Fruit fly (Drosophila melanogaster) whole organism, embryonic: Measurements from ENCODE around the gene CG5861.

Experiments
- Abd-B ChIP-seq: fragments of 200-800 bp; sonication (Bioruptor generic); optimal IDR thresholded peaks from 2 replicates; lab custom pipeline; 2018; ENCODE audit warnings: missing biosample characterization, mild to moderate bottlenecking, missing genetic modification characterization, moderate library complexity
- Adf1 ChIP-seq: fragments of 200-800 bp; sonication (Bioruptor generic); IDR thresholded peaks from 2 replicates; pipeline ENCODE4 v1.3.6; 2022; ENCODE audit warnings: missing biosample characterization, missing genetic modification characterization
- CG10565 ChIP-seq: fragments of 200-800 bp; sonication (Bioruptor generic); optimal IDR thresholded peaks from 3 replicates; lab custom pipeline; 2016; ENCODE audit warnings: missing biosample characterization, mild to moderate bottlenecking, missing genetic modification characterization
- CG12071 ChIP-seq: fragments of 200-800 bp; sonication (Bioruptor generic); optimal IDR thresholded peaks from 3 replicates; lab custom pipeline; 2018; ENCODE audit warnings: missing biosample characterization, mild to moderate bottlenecking, missing genetic modification characterization
- CG12104 ChIP-seq: fragments of 200-800 bp; sonication (Bioruptor generic); optimal IDR thresholded peaks from 3 replicates; lab custom pipeline; 2016; ENCODE audit warnings: missing biosample characterization, missing genetic modification characterization
- CG12769 ChIP-seq: fragments of 200-800 bp; sonication (Bioruptor generic); optimal IDR thresholded peaks from 2 replicates; lab custom pipeline; 2019; ENCODE audit warnings: missing biosample characterization, mild to moderate bottlenecking, missing genetic modification characterization, moderate library complexity
- CG13624 ChIP-seq: fragments of 200-800 bp; sonication (Bioruptor generic); optimal IDR thresholded peaks from 2 replicates; lab custom pipeline; 2016; ENCODE audit warnings: missing biosample characterization, missing genetic modification characterization
- CG14441 ChIP-seq: fragments of 200-800 bp; sonication (Bioruptor generic); IDR thresholded peaks from 2 replicates; pipeline ENCODE4 v1.3.6; 2022; ENCODE audit warnings: missing biosample characterization, missing genetic modification characterization
- CG15073 ChIP-seq: fragments of 200-800 bp; sonication (Bioruptor generic); optimal IDR thresholded peaks from 2 replicates; lab custom pipeline; 2016; ENCODE audit warnings: missing biosample characterization, missing genetic modification characterization
- CG1647 ChIP-seq: fragments of 200-800 bp; sonication (Bioruptor generic); optimal IDR thresholded peaks from 3 replicates; lab custom pipeline; 2016; ENCODE audit warnings: missing biosample characterization, missing genetic modification characterization
- CG17359 ChIP-seq: fragments of 200-800 bp; sonication (Bioruptor generic); optimal IDR thresholded peaks from 3 replicates; lab custom pipeline; 2018; ENCODE audit warnings: missing biosample characterization, mild to moderate bottlenecking, missing genetic modification characterization, moderate library complexity
- CG17612 ChIP-seq: fragments of 200-800 bp; sonication (Bioruptor generic); IDR thresholded peaks from 2 replicates; pipeline ENCODE4 v1.3.6; 2022; ENCODE audit warnings: missing biosample characterization, missing genetic modification characterization
- CG31441 ChIP-seq: fragments of 200-800 bp; sonication (Bioruptor generic); IDR thresholded peaks from 2 replicates; pipeline ENCODE4 v1.3.6; 2022; ENCODE audit warnings: missing biosample characterization, missing genetic modification characterization
- CG3281 ChIP-seq: fragments of 200-800 bp; sonication (Bioruptor generic); optimal IDR thresholded peaks from 3 replicates; lab custom pipeline; 2017; ENCODE audit warnings: missing biosample characterization, mild to moderate bottlenecking, missing genetic modification characterization
- CG4360 ChIP-seq: fragments of 200-800 bp; sonication (Bioruptor generic); IDR thresholded peaks from 2 replicates; pipeline ENCODE4 v1.3.6; 2022; ENCODE audit warnings: missing biosample characterization, missing genetic modification characterization
- CG4707 ChIP-seq: fragments of 200-800 bp; sonication (Bioruptor generic); optimal IDR thresholded peaks from 2 replicates; lab custom pipeline; 2018; ENCODE audit warnings: missing biosample characterization, mild to moderate bottlenecking, missing genetic modification characterization, moderate library complexity
- CG4730 ChIP-seq: fragments of 200-800 bp; sonication (Bioruptor generic); IDR thresholded peaks from 2 replicates; pipeline ENCODE4 v1.3.6; 2022; ENCODE audit warnings: missing biosample characterization, missing genetic modification characterization
- CG6765 ChIP-seq: fragments of 200-800 bp; sonication (Bioruptor generic); optimal IDR thresholded peaks from 3 replicates; lab custom pipeline; 2017; ENCODE audit warnings: missing biosample characterization, mild to moderate bottlenecking, missing genetic modification characterization
- CG7786 ChIP-seq: fragments of 200-800 bp; sonication (Bioruptor generic); optimal IDR thresholded peaks from 2 replicates; lab custom pipeline; 2016; ENCODE audit warnings: missing biosample characterization, missing genetic modification characterization
- CG7963 ChIP-seq: fragments of 200-800 bp; sonication (Bioruptor generic); IDR thresholded peaks from 3 replicates; pipeline ENCODE4 v1.3.6; 2022; ENCODE audit warnings: missing biosample characterization, missing genetic modification characterization; ENCODE audit not compliant: partially characterized antibody
- CG8478 ChIP-seq: fragments of >200 bp; optimal IDR thresholded peaks from 2 replicates; lab custom pipeline; 2018
- CG8765 ChIP-seq: fragments of 200-800 bp; sonication (Bioruptor generic); IDR thresholded peaks from 2 replicates; pipeline ENCODE4 v1.3.6; 2022; ENCODE audit warnings: missing biosample characterization, missing genetic modification characterization
- Chrac-16 ChIP-seq: fragments of 200-800 bp; sonication (Bioruptor generic); optimal IDR thresholded peaks from 3 replicates; lab custom pipeline; 2016; ENCODE audit warnings: missing biosample characterization, missing genetic modification characterization
- D ChIP-seq, 2 experiments: fragments of 200-800 bp in 1 of 2; fragments of >200 bp in 1 of 2; sonication (Bioruptor generic) in 1 of 2; optimal IDR thresholded peaks; 2 replicates in 1 of 2; 3 replicates in 1 of 2; lab custom pipeline; 2017; ENCODE audit warnings: mild to moderate bottlenecking in 1 of 2, missing biosample characterization in 1 of 2, missing genetic modification characterization in 1 of 2, missing genetic modification reagents in 1 of 2
- Dip2 ChIP-seq: fragments of 200-800 bp; sonication (Bioruptor generic); IDR thresholded peaks from 2 replicates; pipeline ENCODE4 v1.3.6; 2022; ENCODE audit warnings: missing biosample characterization, missing genetic modification characterization
- Dp ChIP-seq: fragments of 200-800 bp; sonication (Bioruptor generic); optimal IDR thresholded peaks from 2 replicates; lab custom pipeline; 2018; ENCODE audit warnings: missing biosample characterization, mild to moderate bottlenecking, missing genetic modification characterization, moderate library complexity
- Ets65A ChIP-seq: fragments of 200-800 bp; sonication (Bioruptor generic); peaks from one replicate; lab custom pipeline; 2016; ENCODE audit warnings: missing biosample characterization, missing genetic modification characterization
- H15 ChIP-seq: fragments of 200-800 bp; sonication (Bioruptor generic); IDR thresholded peaks from 3 replicates; pipeline ENCODE4 v1.3.6; 2022; ENCODE audit warnings: missing biosample characterization, missing genetic modification characterization
- Hr3 ChIP-seq: fragments of 200-800 bp; sonication (Bioruptor generic); optimal IDR thresholded peaks from 3 replicates; lab custom pipeline; 2016; ENCODE audit warnings: missing biosample characterization, missing genetic modification characterization
- Lhr ChIP-seq: fragments of 200-800 bp; sonication (Bioruptor generic); optimal IDR thresholded peaks from 3 replicates; lab custom pipeline; 2017; ENCODE audit warnings: mild to moderate bottlenecking, missing biosample characterization, missing genetic modification reagents, missing genetic modification characterization
- Med ChIP-seq: fragments of 200-800 bp; sonication (Bioruptor generic); peaks from one replicate; lab custom pipeline; 2016; ENCODE audit warnings: missing biosample characterization, missing genetic modification characterization, mild to moderate bottlenecking, inconsistent platforms, moderate library complexity
- Meics ChIP-seq: fragments of 200-800 bp; sonication (Bioruptor generic); optimal IDR thresholded peaks from 2 replicates; lab custom pipeline; 2017; ENCODE audit warnings: missing biosample characterization, mild to moderate bottlenecking, missing genetic modification characterization
- Mes4 ChIP-seq: fragments of 200-800 bp; sonication (Bioruptor generic); optimal IDR thresholded peaks from 2 replicates; lab custom pipeline; 2016; ENCODE audit warnings: missing biosample characterization, missing genetic modification characterization
- Ptx1 ChIP-seq: fragments of 200-800 bp; sonication (Bioruptor generic); IDR thresholded peaks from 2 replicates; pipeline ENCODE4 v1.3.6; 2022; ENCODE audit warnings: missing biosample characterization, missing genetic modification characterization
- Rfx ChIP-seq: fragments of 200-800 bp; sonication (Bioruptor generic); IDR thresholded peaks from 2 replicates; pipeline ENCODE4 v1.3.6; 2022; ENCODE audit warnings: missing biosample characterization, missing genetic modification characterization
- Xbp1 ChIP-seq: fragments of 200-800 bp; sonication (Bioruptor generic); optimal IDR thresholded peaks from 3 replicates; lab custom pipeline; 2016; ENCODE audit warnings: missing biosample characterization, mild to moderate bottlenecking, missing genetic modification characterization
- ab ChIP-seq: fragments of 200-800 bp; sonication (Bioruptor generic); optimal IDR thresholded peaks from 2 replicates; lab custom pipeline; 2016; ENCODE audit warnings: missing biosample characterization, missing genetic modification characterization
- ac ChIP-seq: fragments of 200-800 bp; sonication (Bioruptor generic); optimal IDR thresholded peaks from 3 replicates; lab custom pipeline; 2017; ENCODE audit warnings: missing biosample characterization, mild to moderate bottlenecking, missing genetic modification characterization
- al ChIP-seq: fragments of 200-800 bp; sonication (Bioruptor generic); IDR thresholded peaks from 2 replicates; pipeline ENCODE4 v1.3.6; 2022; ENCODE audit warnings: missing biosample characterization, missing genetic modification characterization
- cato ChIP-seq: fragments of 200-800 bp; sonication (Bioruptor generic); optimal IDR thresholded peaks from 2 replicates; lab custom pipeline; 2016; ENCODE audit warnings: missing biosample characterization, missing genetic modification characterization, borderline replicate concordance
- cg ChIP-seq: fragments of 200-800 bp; sonication (Bioruptor generic); optimal IDR thresholded peaks from 3 replicates; lab custom pipeline; 2019; ENCODE audit warnings: missing biosample characterization, mild to moderate bottlenecking, missing genetic modification characterization, moderate library complexity
- dati ChIP-seq: fragments of 200-800 bp; sonication (Bioruptor generic); IDR thresholded peaks from 2 replicates; pipeline ENCODE4 v1.3.6; 2022; ENCODE audit warnings: missing biosample characterization, missing genetic modification characterization
- fd64A ChIP-seq: fragments of 200-800 bp; sonication (Bioruptor generic); optimal IDR thresholded peaks from 3 replicates; lab custom pipeline; 2018; ENCODE audit warnings: missing biosample characterization, mild to moderate bottlenecking, missing genetic modification characterization
- fru ChIP-seq: fragments of >200 bp; optimal IDR thresholded peaks from 2 replicates; lab custom pipeline; 2017
- h ChIP-seq: fragments of >200 bp; optimal IDR thresholded peaks from 2 replicates; lab custom pipeline; 2017
- hbn ChIP-seq: fragments of 200-800 bp; sonication (Bioruptor generic); IDR thresholded peaks from 2 replicates; pipeline ENCODE4 v1.3.6; 2022; ENCODE audit warnings: missing biosample characterization, missing genetic modification characterization; ENCODE audit not compliant: partially characterized antibody
- lab ChIP-seq: fragments of 200-800 bp; sonication (Bioruptor generic); optimal IDR thresholded peaks from 3 replicates; lab custom pipeline; 2017; ENCODE audit warnings: missing biosample characterization, missing genetic modification characterization, mild to moderate bottlenecking, moderate library complexity, missing genetic modification reagents
- lbe ChIP-seq: fragments of 200-800 bp; sonication (Bioruptor generic); optimal IDR thresholded peaks from 2 replicates; lab custom pipeline; 2016; ENCODE audit warnings: missing biosample characterization, mild to moderate bottlenecking, missing genetic modification characterization
- salm ChIP-seq: fragments of 200-800 bp; sonication (Bioruptor generic); optimal IDR thresholded peaks from 2 replicates; lab custom pipeline; 2018; ENCODE audit warnings: missing biosample characterization, mild to moderate bottlenecking, missing genetic modification characterization
- sr ChIP-seq: fragments of 200-800 bp; sonication (Bioruptor generic); IDR thresholded peaks from 3 replicates; pipeline ENCODE4 v1.3.6; 2022; ENCODE audit warnings: missing biosample characterization, missing genetic modification characterization
- wor ChIP-seq: fragments of 200-800 bp; sonication (Bioruptor generic); IDR thresholded peaks from 2 replicates; pipeline ENCODE4 v1.3.6; 2022; ENCODE audit warnings: missing biosample characterization, missing genetic modification characterization
- zfh1 ChIP-seq: fragments of 200-800 bp; sonication (Bioruptor generic); IDR thresholded peaks from 3 replicates; pipeline ENCODE4 v1.3.6; 2022; ENCODE audit warnings: missing biosample characterization, missing genetic modification characterization

The CG5861 gene

dm6 chr2L:16350160-16350633 is 43.1 kb upstream of the CG5861 start (continued):
- TF ChIP-seq H15 (GFP tag; lab: Robert Waterston, UW) (peak; percentile 74), Lhr (GFP tag; lab: Kevin White, UChicago) (no peak), ab (GFP tag; lab: Kevin White, UChicago) (peak; percentile 46), CG12104 (GFP tag; lab: Kevin White, UChicago) (no peak), Abd-B (no peak), ac (peak; percentile 20), Dip2 (GFP tag; lab: Robert Waterston, UW) (no peak), Ptx1 (GFP tag; lab: Robert Waterston, UW) (peak; percentile 86), Chrac-16 (peak; percentile 67), CG1647 (GFP tag; lab: Kevin White, UChicago) (peak; percentile 15), CG10565 (GFP tag; lab: Kevin White, UChicago) (no peak), CG15073 (no peak), dati (no peak), CG4707 (GFP tag; lab: Kevin White, UChicago) (no peak), lbe (peak; percentile 60), Rfx (GFP tag; lab: Robert Waterston, UW) (peak; percentile 86), CG7963 (GFP tag; lab: Robert Waterston, UW) (no peak), al (GFP tag; lab: Robert Waterston, UW) (peak; percentile 64; the same call in 1 of the 2 replicates), cato (peak; percentile 66), CG12071 (GFP tag; lab: Kevin White, UChicago) (no peak), Adf1 (GFP tag; lab: Robert Waterston, UW) (peak; percentile 35; the same call in 1 of the 2 replicates), CG8478 (lab: Kevin White, UChicago) (no peak), D (optimal IDR thresholded peaks at IDR 0.05; lab: Kevin White, UChicago) (no peak), D (GFP tag; optimal IDR thresholded peaks at IDR 0.05; lab: Kevin White, UChicago) (peak; percentile 50), wor (peak; percentile 66; the same call in 1 of the 2 replicates), CG13624 (GFP tag; lab: Kevin White, UChicago) (peak; percentile 55), hbn (GFP tag; lab: Robert Waterston, UW) (peak; percentile 39), fd64A (GFP tag; lab: Kevin White, UChicago) (no peak), CG17359 (tag; lab: Kevin White, UChicago) (peak; percentile 58), CG4360 (no peak), Med (GFP tag; lab: Kevin White, UChicago) (no peak), CG3281 (no peak), CG4730 (GFP tag; lab: Robert Waterston, UW) (peak; percentile 69), Hr3 (GFP tag; lab: Kevin White, UChicago) (peak; percentile 73), sr (GFP tag; lab: Robert Waterston, UW) (no peak), Ets65A (GFP tag; lab: Kevin White, UChicago) (peak; percentile 97), CG17612 (GFP tag; lab: Robert Waterston, UW) (peak; percentile 46; the same call in 1 of the 2 replicates), CG6765 (GFP tag; lab: Kevin White, UChicago) (peak; percentile 3), CG12769 (peak; percentile 44), CG14441 (GFP tag; lab: Robert Waterston, UW) (no peak; the same call in 1 of the 2 replicates), CG7786 (peak; percentile 71), lab (GFP tag; lab: Kevin White, UChicago) (no peak), h (no peak), Mes4 (GFP tag; lab: Kevin White, UChicago) (no peak), cg (no peak), Xbp1 (peak; percentile 80), zfh1 (peak; percentile 76; the same call in 2 of the 3 replicates), CG31441 (GFP tag; lab: Robert Waterston, UW) (no peak), fru (lab: Kevin White, UChicago) (no peak), Dp (no peak), Meics (GFP tag; lab: Kevin White, UChicago) (peak; percentile 79), salm (peak; percentile 10), CG8765 (GFP tag; lab: Robert Waterston, UW) (0 out of 2 replicates have a peak, but pooled peaks have one; percentile 50)
